Fruit fly (Drosophila melanogaster) whole organism, adult: Measurements from ENCODE around the gene Tango6.

Experiments used
- CG11617 ChIP-seq: fragments of 200-800 bp; sonication (Bioruptor generic); optimal IDR thresholded peaks from 2 replicates; lab custom pipeline; 2017; ENCODE audit warnings: mild to moderate bottlenecking, missing biosample characterization, missing genetic modification reagents, missing genetic modification characterization
- CG12768 ChIP-seq: fragments of 200-800 bp; sonication (Bioruptor generic); optimal IDR thresholded peaks from 2 replicates; lab custom pipeline; 2017; ENCODE audit warnings: missing biosample characterization, missing genetic modification characterization, mild to moderate bottlenecking, moderate library complexity, missing genetic modification reagents
- CG14711 ChIP-seq: fragments of 200-800 bp; sonication (Bioruptor generic); optimal IDR thresholded peaks from 2 replicates; lab custom pipeline; 2018; ENCODE audit warnings: missing biosample characterization, mild to moderate bottlenecking, missing genetic modification characterization, moderate library complexity
- CG1620 ChIP-seq: fragments of 200-800 bp; sonication (Bioruptor generic); optimal IDR thresholded peaks from 2 replicates; lab custom pipeline; 2016; ENCODE audit warnings: missing biosample characterization, missing genetic modification characterization
- CG33017 ChIP-seq: fragments of 200-800 bp; sonication (Bioruptor generic); optimal IDR thresholded peaks from 2 replicates; lab custom pipeline; 2018; ENCODE audit warnings: missing biosample characterization, mild to moderate bottlenecking, missing genetic modification characterization, moderate library complexity
- CG5204 ChIP-seq: fragments of 200-800 bp; sonication (Bioruptor generic); optimal IDR thresholded peaks from 2 replicates; lab custom pipeline; 2016; ENCODE audit warnings: missing biosample characterization, missing genetic modification characterization
- CG7045 ChIP-seq: fragments of 200-800 bp; sonication (Bioruptor generic); optimal IDR thresholded peaks from 2 replicates; lab custom pipeline; 2017; ENCODE audit warnings: missing biosample characterization, mild to moderate bottlenecking, missing genetic modification characterization
- CG7101 ChIP-seq: fragments of 200-800 bp; sonication (Bioruptor generic); optimal IDR thresholded peaks from 2 replicates; lab custom pipeline; 2018; ENCODE audit warnings: missing biosample characterization, mild to moderate bottlenecking, missing genetic modification characterization, moderate library complexity
- Clk ChIP-seq: fragments of 200-800 bp; sonication (Bioruptor generic); optimal IDR thresholded peaks from 2 replicates; lab custom pipeline; 2017; ENCODE audit warnings: missing biosample characterization, missing genetic modification characterization
- Crg-1 ChIP-seq: fragments of 200-800 bp; sonication (Bioruptor generic); optimal IDR thresholded peaks from 2 replicates; lab custom pipeline; 2016; ENCODE audit warnings: missing biosample characterization, missing genetic modification characterization
- Hr96 ChIP-seq: fragments of 200-800 bp; sonication (Bioruptor generic); optimal IDR thresholded peaks from 2 replicates; lab custom pipeline; 2016; ENCODE audit warnings: missing biosample characterization, missing genetic modification characterization
- Mnt ChIP-seq: fragments of 200-800 bp; sonication (Bioruptor generic); optimal IDR thresholded peaks from 2 replicates; lab custom pipeline; 2016; ENCODE audit warnings: missing biosample characterization, mild to moderate bottlenecking, missing genetic modification characterization
- bab1 ChIP-seq: fragments of 200-800 bp; sonication (Bioruptor generic); optimal IDR thresholded peaks from 3 replicates; lab custom pipeline; 2019; ENCODE audit warnings: missing biosample characterization, mild to moderate bottlenecking, missing genetic modification characterization, moderate library complexity
- cic ChIP-seq: fragments of 200-800 bp; sonication (Bioruptor generic); optimal IDR thresholded peaks from 2 replicates; lab custom pipeline; 2017; ENCODE audit warnings: missing biosample characterization, mild to moderate bottlenecking, missing genetic modification characterization, moderate library complexity
- cnc ChIP-seq, 2 experiments: fragments of >200 bp; optimal IDR thresholded peaks; 2 replicates each; lab custom pipeline; 2017
- kay ChIP-seq: fragments of 200-800 bp; sonication (Bioruptor generic); peaks from one replicate; lab custom pipeline; 2016; ENCODE audit warnings: missing biosample characterization, missing genetic modification characterization, borderline replicate concordance
- ovo ChIP-seq: fragments of 200-800 bp; sonication (Bioruptor generic); optimal IDR thresholded peaks from 2 replicates; lab custom pipeline; 2016; ENCODE audit warnings: missing biosample characterization, missing genetic modification characterization
- pad ChIP-seq: fragments of 200-800 bp; sonication (Bioruptor generic); optimal IDR thresholded peaks from 3 replicates; lab custom pipeline; 2017; ENCODE audit warnings: missing biosample characterization, missing genetic modification characterization, mild to moderate bottlenecking, moderate library complexity, missing genetic modification reagents
- tj ChIP-seq: fragments of 200-800 bp; sonication (Bioruptor generic); optimal IDR thresholded peaks from 3 replicates; lab custom pipeline; 2017; ENCODE audit warnings: missing biosample characterization, mild to moderate bottlenecking, missing genetic modification characterization, moderate library complexity
- toe ChIP-seq: fragments of 200-800 bp; sonication (Bioruptor generic); optimal IDR thresholded peaks from 2 replicates; lab custom pipeline; 2016; ENCODE audit warnings: missing biosample characterization, missing genetic modification characterization

The Tango6 gene

dm6 chr2L:18943309-18943708 lies 25.5 kb upstream of the Tango6 start:
- no peak for TF ChIP-seq CG7101 (tag; lab: Kevin White, UChicago)
- peak in 1 of 2 experiments; percentile 22 for TF ChIP-seq cnc (optimal IDR thresholded peaks at IDR 0.05; lab: Kevin White, UChicago)
- no peak for TF ChIP-seq CG7045 (GFP tag; lab: Kevin White, UChicago)
- TF ChIP-seq cic (GFP tag; lab: Kevin White, UChicago), result no peak
- TF ChIP-seq Hr96 (GFP tag; lab: Kevin White, UChicago), result no peak

- TF ChIP-seq CG14711 (tag; lab: Kevin White, UChicago), result no peak
- no peak for TF ChIP-seq Crg-1 (GFP tag; lab: Kevin White, UChicago)
Measured at dm6 chr2L:18943797-18944174, 25.0 kb upstream of the Tango6 start, which contains the start of gene ssp3. ssp3 (minus strand) TSS chr2L:18943960.

dm6 chr2L:18944175-18945012 lies 24.4 kb upstream of the Tango6 start:
- peak; percentile 21 for TF ChIP-seq CG1620 (GFP tag; lab: Kevin White, UChicago)
- TF ChIP-seq bab1 (GFP tag; lab: Kevin White, UChicago), result peak; percentile 21
- peak; percentile 36 for TF ChIP-seq pad (GFP tag; lab: Kevin White, UChicago)
- TF ChIP-seq cic (GFP tag; lab: Kevin White, UChicago), result peak; percentile 50
- peak; percentile 52 for TF ChIP-seq tj (GFP tag; lab: Kevin White, UChicago)
- TF ChIP-seq CG12768 (GFP tag; lab: Kevin White, UChicago), result peak; percentile 66
- TF ChIP-seq Clk (GFP tag; lab: Kevin White, UChicago), result no peak
- TF ChIP-seq Hr96 (GFP tag; lab: Kevin White, UChicago), result no peak
- TF ChIP-seq toe (GFP tag; lab: Kevin White, UChicago), result peak; percentile 23

dm6 chr2L:18945765-18946552 lies 22.9 kb upstream of the Tango6 start, which contains the start of gene CG46304:
CG46304 (plus strand) TSS chr2L:18946305.
- TF ChIP-seq CG33017 (tag; lab: Kevin White, UChicago) (no peak), pad (GFP tag; lab: Kevin White, UChicago) (no peak), Mnt (no peak), tj (GFP tag; lab: Kevin White, UChicago) (no peak), CG5204 (GFP tag; lab: Kevin White, UChicago) (no peak), CG12768 (GFP tag; lab: Kevin White, UChicago) (no peak), toe (GFP tag; lab: Kevin White, UChicago) (no peak), CG14711 (tag; lab: Kevin White, UChicago) (no peak), Crg-1 (GFP tag; lab: Kevin White, UChicago) (no peak), cnc (optimal IDR thresholded peaks at IDR 0.05; lab: Kevin White, UChicago) (no peak), Clk (GFP tag; lab: Kevin White, UChicago) (no peak), ovo (GFP tag; lab: Kevin White, UChicago) (no peak), CG11617 (GFP tag; lab: Kevin White, UChicago) (no peak), cic (GFP tag; lab: Kevin White, UChicago) (no peak), kay (no peak), Hr96 (GFP tag; lab: Kevin White, UChicago) (no peak), bab1 (GFP tag; lab: Kevin White, UChicago) (no peak)

- TF ChIP-seq CG7045 (GFP tag; lab: Kevin White, UChicago) (no peak), Crg-1 (GFP tag; lab: Kevin White, UChicago) (no peak), CG12768 (GFP tag; lab: Kevin White, UChicago) (no peak), Hr96 (GFP tag; lab: Kevin White, UChicago) (no peak), toe (GFP tag; lab: Kevin White, UChicago) (no peak), tj (GFP tag; lab: Kevin White, UChicago) (no peak), CG14711 (tag; lab: Kevin White, UChicago) (no peak), bab1 (GFP tag; lab: Kevin White, UChicago) (no peak)
Measured at dm6 chr2L:18946636-18947514, 22.0 kb upstream of the Tango6 start.
